Worm (Caenorhabditis elegans): ENCODE measurements around the gene cpl-1.

The cpl-1 gene

ce11 chrV:16591992-16592798 lies 3.0 kb downstream of the cpl-1 start, which contains the start of gene srh-269 (continued):
- peak; percentile 56; the same call in 1 of the 2 replicates for TF ChIP-seq cebp-1 (GFP tag; IDR thresholded peaks at IDR 0.05)
- peak; percentile 84 for TF ChIP-seq cebp-1 (tag; optimal IDR thresholded peaks at IDR 0.05)
- TF ChIP-seq attf-3 (GFP tag; conservative IDR thresholded peaks at IDR 0.05), result no peak
- peak; percentile 10 for TF ChIP-seq mes-4 (tag; optimal IDR thresholded peaks at IDR 0.05)
- peak; percentile 68 for TF ChIP-seq D2030.7 (GFP tag; IDR thresholded peaks at IDR 0.05)
- TF ChIP-seq aptf-2 (GFP tag; conservative IDR thresholded peaks at IDR 0.05), result no peak
- TF ChIP-seq tbx-9 (tag; optimal IDR thresholded peaks at IDR 0.05; ENCODE audit: borderline replicate concordance), result peak; percentile 46
- peak; percentile 75 for TF ChIP-seq ceh-100 (GFP tag; IDR thresholded peaks at IDR 0.05)
- TF ChIP-seq Y56A3A.18 (GFP tag; IDR thresholded peaks at IDR 0.05), result peak; percentile 98
- TF ChIP-seq nhr-80 (tag; optimal IDR thresholded peaks at IDR 0.05), result peak; percentile 88
- peak; percentile 74 for TF ChIP-seq ZK185.1 (tag; optimal IDR thresholded peaks at IDR 0.05; ENCODE audit: poor library complexity, severe bottlenecking)
- peak; percentile 89 for TF ChIP-seq attf-6 (GFP tag; IDR thresholded peaks at IDR 0.05)
- TF ChIP-seq xnd-1 (tag; optimal IDR thresholded peaks at IDR 0.05), result no peak
- peak; percentile 87 for TF ChIP-seq ekl-4 (GFP tag; IDR thresholded peaks at IDR 0.05)
- TF ChIP-seq madf-6 (GFP tag; IDR thresholded peaks at IDR 0.05), result peak; percentile 58
- TF ChIP-seq C17E4.6 (GFP tag; IDR thresholded peaks at IDR 0.05), result peak; percentile 64; the same call in 1 of the 2 replicates
- TF ChIP-seq atf-7 (tag; optimal IDR thresholded peaks at IDR 0.05), result peak; percentile 90
- peak; percentile 70 for TF ChIP-seq tlf-1 (GFP tag; optimal IDR thresholded peaks at IDR 0.05)
- 0 out of 2 replicates have a peak, but pooled peaks have one; percentile 74 for TF ChIP-seq aptf-3 (GFP tag; IDR thresholded peaks at IDR 0.05)
- TF ChIP-seq attf-5 (GFP tag; optimal IDR thresholded peaks at IDR 0.05), result peak; percentile 53
- no peak for TF ChIP-seq nhr-27 (tag; optimal IDR thresholded peaks at IDR 0.05)
- TF ChIP-seq rpc-1 (optimal IDR thresholded peaks at IDR 0.05), result peak; percentile 82
- peak; percentile 97 for TF ChIP-seq rpc-1 (tag; optimal IDR thresholded peaks at IDR 0.05)
- no peak for TF ChIP-seq B0019.2 (GFP tag; conservative IDR thresholded peaks at IDR 0.05)
- peak; percentile 60; the same call in 1 of the 2 replicates for TF ChIP-seq Y67H2A.10 (GFP tag; conservative IDR thresholded peaks at IDR 0.05)
- TF ChIP-seq chd-7 (tag; optimal IDR thresholded peaks at IDR 0.05), result peak; percentile 93
- TF ChIP-seq F22D6.2 (tag; optimal IDR thresholded peaks at IDR 0.05), result peak; percentile 29
- peak; percentile 86 for TF ChIP-seq pbrm-1 (GFP tag; IDR thresholded peaks at IDR 0.05)
- TF ChIP-seq Y95B8A.8 (GFP tag; IDR thresholded peaks at IDR 0.05), result peak; percentile 79
- TF ChIP-seq ztf-28 (GFP tag; IDR thresholded peaks at IDR 0.05), result peak; percentile 76; the same call in 1 of the 2 replicates
- TF ChIP-seq dox-1 (GFP tag; IDR thresholded peaks at IDR 0.05), result peak; percentile 56; the same call in 1 of the 2 replicates
- TF ChIP-seq nfya-1 (tag; optimal IDR thresholded peaks at IDR 0.05; ENCODE audit: borderline replicate concordance, insufficient read depth), result no peak
- no peak for TF ChIP-seq ccch-3 (GFP tag; optimal IDR thresholded peaks at IDR 0.05)
- TF ChIP-seq hmg-20 (GFP tag; IDR thresholded peaks at IDR 0.05), result peak; percentile 35; the same call in 1 of the 2 replicates
- TF ChIP-seq F52B5.7 (tag; optimal IDR thresholded peaks at IDR 0.05), result peak; percentile 96
- peak; percentile 58 for TF ChIP-seq athp-1 (tag; optimal IDR thresholded peaks at IDR 0.05)
- TF ChIP-seq Y53G8AR.9 (GFP tag; conservative IDR thresholded peaks at IDR 0.05), result peak; percentile 96
- TF ChIP-seq nfyb-1 (GFP tag; IDR thresholded peaks at IDR 0.05), result peak; percentile 95
- 0 out of 2 replicates have a peak, but pooled peaks have one; percentile 6 for TF ChIP-seq ztf-6 (GFP tag; IDR thresholded peaks at IDR 0.05)
- TF ChIP-seq K12H6.12 (tag; optimal IDR thresholded peaks at IDR 0.05), result peak; percentile 28
- TF ChIP-seq bed-1 (GFP tag; IDR thresholded peaks at IDR 0.05), result no peak
- TF ChIP-seq F33H1.4 (GFP tag; IDR thresholded peaks at IDR 0.05), result peak; percentile 23; the same call in 1 of the 2 replicates
- peak; percentile 20 for TF ChIP-seq lsl-1 (GFP tag; optimal IDR thresholded peaks at IDR 0.05)
- TF ChIP-seq ztf-25 (GFP tag; IDR thresholded peaks at IDR 0.05), result peak; percentile 90
- TF ChIP-seq F57C9.4 (tag; optimal IDR thresholded peaks at IDR 0.05), result peak; percentile 43
- TF ChIP-seq lin-54 (GFP tag; optimal IDR thresholded peaks at IDR 0.05), result peak; percentile 77
- TF ChIP-seq mxl-1 (tag; optimal IDR thresholded peaks at IDR 0.05), result peak; percentile 56

Measured in whole organism, young adult.